Fruit fly (Drosophila melanogaster) whole organism, embryonic: ENCODE results near the gene CG43249.
A peak's percentile ranks its signal among the peaks of the same experiment; 100 is the strongest.

Experiments used
- Ada2b ChIP-seq: fragments of 200-800 bp; sonication (Bioruptor generic); IDR thresholded peaks from 2 replicates; pipeline ENCODE4 v1.3.6; 2022; ENCODE audit warnings: missing biosample characterization, missing genetic modification characterization
- Antp ChIP-seq: fragments of 200-800 bp; sonication (Bioruptor generic); optimal IDR thresholded peaks from 3 replicates; lab custom pipeline; 2016; ENCODE audit warnings: missing biosample characterization, missing genetic modification characterization
- Atf-2 ChIP-seq: fragments of 200-800 bp; sonication (Bioruptor generic); optimal IDR thresholded peaks from 2 replicates; lab custom pipeline; 2016; ENCODE audit warnings: missing biosample characterization, missing genetic modification characterization
- Bgb ChIP-seq: fragments of 200-800 bp; sonication (Bioruptor generic); IDR thresholded peaks from 2 replicates; pipeline ENCODE4 v1.3.6; 2022; ENCODE audit warnings: missing biosample characterization, missing genetic modification characterization; ENCODE audit not compliant: partially characterized antibody
- CG12659 ChIP-seq: fragments of 200-800 bp; sonication (Bioruptor generic); optimal IDR thresholded peaks from 3 replicates; lab custom pipeline; 2017; ENCODE audit warnings: mild to moderate bottlenecking, missing biosample characterization, missing genetic modification reagents, missing genetic modification characterization
- CG18011 ChIP-seq: fragments of 200-800 bp; sonication (Bioruptor generic); optimal IDR thresholded peaks from 2 replicates; lab custom pipeline; 2017; ENCODE audit warnings: missing biosample characterization, missing genetic modification characterization, mild to moderate bottlenecking, moderate library complexity, missing genotype
- CG31365 ChIP-seq: fragments of 200-800 bp; sonication (Bioruptor generic); optimal IDR thresholded peaks from 2 replicates; lab custom pipeline; 2018; ENCODE audit warnings: missing biosample characterization, mild to moderate bottlenecking, missing genetic modification characterization
- CG31441 ChIP-seq: fragments of 200-800 bp; sonication (Bioruptor generic); IDR thresholded peaks from 2 replicates; pipeline ENCODE4 v1.3.6; 2022; ENCODE audit warnings: missing biosample characterization, missing genetic modification characterization
- CG3163 ChIP-seq: fragments of 200-800 bp; sonication (Bioruptor generic); optimal IDR thresholded peaks from 3 replicates; lab custom pipeline; 2016; ENCODE audit warnings: missing biosample characterization, missing genetic modification characterization
- CG33557 ChIP-seq: fragments of 200-800 bp; sonication (Bioruptor generic); optimal IDR thresholded peaks from 2 replicates; lab custom pipeline; 2019; ENCODE audit warnings: missing biosample characterization, mild to moderate bottlenecking, missing genetic modification characterization, moderate library complexity
- CG3726 ChIP-seq: fragments of 200-800 bp; sonication (Bioruptor generic); IDR thresholded peaks from 3 replicates; pipeline ENCODE4, ENCODE4 v1.3.6; 2022; ENCODE audit warnings: missing biosample characterization, missing genetic modification characterization
- CG5953 ChIP-seq: fragments of 200-800 bp; sonication (Bioruptor generic); IDR thresholded peaks from 2 replicates; pipeline ENCODE4 v1.3.6; 2022; ENCODE audit warnings: missing biosample characterization, missing genetic modification characterization
- CG7556 ChIP-seq: fragments of 200-800 bp; sonication (Bioruptor generic); optimal IDR thresholded peaks from 2 replicates; lab custom pipeline; 2017; ENCODE audit warnings: missing biosample characterization, mild to moderate bottlenecking, missing genetic modification characterization
- CG7786 ChIP-seq: fragments of 200-800 bp; sonication (Bioruptor generic); optimal IDR thresholded peaks from 2 replicates; lab custom pipeline; 2016; ENCODE audit warnings: missing biosample characterization, missing genetic modification characterization
- CG9437 ChIP-seq: fragments of 200-800 bp; sonication (Bioruptor generic); optimal IDR thresholded peaks from 2 replicates; lab custom pipeline; 2018; ENCODE audit warnings: missing biosample characterization, mild to moderate bottlenecking, missing genetic modification characterization
- CkIIα-i1 ChIP-seq: fragments of 200-800 bp; sonication (Bioruptor generic); IDR thresholded peaks from 2 replicates; pipeline ENCODE4 v1.3.6; 2022; ENCODE audit warnings: missing biosample characterization, missing genetic modification characterization
- Dbx ChIP-seq: fragments of 200-800 bp; sonication (Bioruptor generic); IDR thresholded peaks from 3 replicates; pipeline ENCODE4 v1.3.6; 2022; ENCODE audit warnings: missing biosample characterization, missing genetic modification characterization
- Deaf1 ChIP-seq: fragments of 200-800 bp; optimal IDR thresholded peaks from 3 replicates; lab custom pipeline; 2019; ENCODE audit warnings: missing biosample characterization, mild to moderate bottlenecking, missing genetic modification characterization, moderate library complexity
- Ets65A ChIP-seq: fragments of 200-800 bp; sonication (Bioruptor generic); peaks from one replicate; lab custom pipeline; 2016; ENCODE audit warnings: missing biosample characterization, missing genetic modification characterization
- Fer3 ChIP-seq: fragments of 200-800 bp; sonication (Bioruptor generic); optimal IDR thresholded peaks from 2 replicates; lab custom pipeline; 2018; ENCODE audit warnings: missing biosample characterization, mild to moderate bottlenecking, missing genetic modification characterization, moderate library complexity
- HLH4C ChIP-seq: fragments of 200-800 bp; sonication (Bioruptor generic); IDR thresholded peaks from 3 replicates; pipeline ENCODE4 v1.3.6; 2022; ENCODE audit warnings: missing biosample characterization, missing genetic modification characterization; ENCODE audit not compliant: partially characterized antibody
- Hr3 ChIP-seq: fragments of 200-800 bp; sonication (Bioruptor generic); optimal IDR thresholded peaks from 3 replicates; lab custom pipeline; 2016; ENCODE audit warnings: missing biosample characterization, missing genetic modification characterization
- Hr39 ChIP-seq: fragments of >200 bp; optimal IDR thresholded peaks from 2 replicates; lab custom pipeline; 2017
- Lhr ChIP-seq: fragments of 200-800 bp; sonication (Bioruptor generic); optimal IDR thresholded peaks from 3 replicates; lab custom pipeline; 2017; ENCODE audit warnings: mild to moderate bottlenecking, missing biosample characterization, missing genetic modification reagents, missing genetic modification characterization
- Mes4 ChIP-seq: fragments of 200-800 bp; sonication (Bioruptor generic); optimal IDR thresholded peaks from 2 replicates; lab custom pipeline; 2016; ENCODE audit warnings: missing biosample characterization, missing genetic modification characterization
- Neu2 ChIP-seq: fragments of 200-800 bp; sonication (Bioruptor generic); optimal IDR thresholded peaks from 3 replicates; lab custom pipeline; 2016; ENCODE audit warnings: missing biosample characterization, missing genetic modification characterization, borderline replicate concordance
- Rx ChIP-seq: fragments of 200-800 bp; sonication (Bioruptor generic); IDR thresholded peaks from 2 replicates; pipeline ENCODE4 v1.3.6; 2022; ENCODE audit warnings: missing biosample characterization, missing genetic modification characterization
- ara ChIP-seq: fragments of 200-800 bp; sonication (Bioruptor generic); IDR thresholded peaks from 2 replicates; pipeline ENCODE4 v1.3.6; 2022; ENCODE audit warnings: missing biosample characterization, missing genetic modification characterization
- bsh ChIP-seq, 2 experiments: fragments of 200-800 bp; sonication (Bioruptor generic); optimal IDR thresholded peaks; 2 replicates each; lab custom pipeline; 2017 to 2018; ENCODE audit warnings: mild to moderate bottlenecking in 2 of 2, missing biosample characterization in 2 of 2, missing genetic modification characterization in 2 of 2, moderate library complexity in 1 of 2
- cato ChIP-seq: fragments of 200-800 bp; sonication (Bioruptor generic); optimal IDR thresholded peaks from 2 replicates; lab custom pipeline; 2016; ENCODE audit warnings: missing biosample characterization, missing genetic modification characterization, borderline replicate concordance
- dmrt99B ChIP-seq: fragments of 200-800 bp; sonication (Bioruptor generic); optimal IDR thresholded peaks from 2 replicates; lab custom pipeline; 2018; ENCODE audit warnings: missing biosample characterization, mild to moderate bottlenecking, missing genetic modification characterization, moderate library complexity
- dpn ChIP-seq, 2 experiments: fragments of 200-800 bp; sonication (Bioruptor generic); optimal IDR thresholded peaks; 3 replicates each; lab custom pipeline; 2016; ENCODE audit warnings: missing biosample characterization in 2 of 2, missing genetic modification characterization in 2 of 2
- fd64A ChIP-seq: fragments of 200-800 bp; sonication (Bioruptor generic); optimal IDR thresholded peaks from 3 replicates; lab custom pipeline; 2018; ENCODE audit warnings: missing biosample characterization, mild to moderate bottlenecking, missing genetic modification characterization
- gfzf ChIP-seq: fragments of 200-800 bp; sonication (Bioruptor generic); optimal IDR thresholded peaks from 2 replicates; lab custom pipeline; 2016; ENCODE audit warnings: missing biosample characterization, mild to moderate bottlenecking, missing genetic modification characterization, moderate library complexity
- grau ChIP-seq: fragments of 200-800 bp; optimal IDR thresholded peaks from 3 replicates; lab custom pipeline; 2019; ENCODE audit warnings: missing biosample characterization, mild to moderate bottlenecking, missing genetic modification characterization, moderate library complexity
- lmd ChIP-seq: fragments of 200-800 bp; sonication (Bioruptor generic); IDR thresholded peaks from 2 replicates; pipeline ENCODE4 v1.3.6; 2022; ENCODE audit warnings: missing biosample characterization, missing genetic modification characterization
- nom ChIP-seq: fragments of 200-800 bp; sonication (Bioruptor generic); optimal IDR thresholded peaks from 2 replicates; lab custom pipeline; 2017; ENCODE audit warnings: missing biosample characterization, missing genetic modification characterization, mild to moderate bottlenecking, moderate library complexity, missing genetic modification reagents
- peb ChIP-seq: fragments of 200-800 bp; sonication (Bioruptor generic); IDR thresholded peaks from 2 replicates; pipeline ENCODE4 v1.3.6; 2022; ENCODE audit warnings: missing biosample characterization, missing genetic modification characterization
- phol ChIP-seq: fragments of 200-800 bp; sonication (Bioruptor generic); optimal IDR thresholded peaks from 3 replicates; lab custom pipeline; 2018; ENCODE audit warnings: missing biosample characterization, mild to moderate bottlenecking, missing genetic modification characterization, moderate library complexity
- pum ChIP-seq: fragments of 200-800 bp; sonication (Bioruptor generic); optimal IDR thresholded peaks from 2 replicates; lab custom pipeline; 2016; ENCODE audit warnings: missing biosample characterization, missing genetic modification characterization
- ranshi ChIP-seq: fragments of 200-800 bp; sonication (Bioruptor generic); IDR thresholded peaks from 2 replicates; pipeline ENCODE4 v1.3.6; 2022; ENCODE audit warnings: missing biosample characterization, missing genetic modification characterization
- scrt ChIP-seq: fragments of 200-800 bp; sonication (Bioruptor generic); optimal IDR thresholded peaks from 2 replicates; lab custom pipeline; 2018; ENCODE audit warnings: missing biosample characterization, mild to moderate bottlenecking, missing genetic modification characterization, moderate library complexity
- shn ChIP-seq: fragments of 200-800 bp; sonication (Bioruptor generic); optimal IDR thresholded peaks from 3 replicates; lab custom pipeline; 2016; ENCODE audit warnings: missing biosample characterization, missing genetic modification characterization
- sna ChIP-seq: fragments of 200-800 bp; sonication (Bioruptor generic); IDR thresholded peaks from 2 replicates; pipeline ENCODE4 v1.3.6; 2022; ENCODE audit warnings: missing biosample characterization, missing genetic modification characterization; ENCODE audit not compliant: partially characterized antibody
- tx ChIP-seq: fragments of 200-800 bp; sonication (Bioruptor generic); optimal IDR thresholded peaks from 2 replicates; lab custom pipeline; 2016; ENCODE audit warnings: missing biosample characterization, missing genetic modification characterization
- zen ChIP-seq: fragments of 200-800 bp; sonication (Bioruptor generic); optimal IDR thresholded peaks from 3 replicates; lab custom pipeline; 2018; ENCODE audit warnings: missing biosample characterization, mild to moderate bottlenecking, missing genetic modification characterization, moderate library complexity

The CG43249 gene

DNA sequence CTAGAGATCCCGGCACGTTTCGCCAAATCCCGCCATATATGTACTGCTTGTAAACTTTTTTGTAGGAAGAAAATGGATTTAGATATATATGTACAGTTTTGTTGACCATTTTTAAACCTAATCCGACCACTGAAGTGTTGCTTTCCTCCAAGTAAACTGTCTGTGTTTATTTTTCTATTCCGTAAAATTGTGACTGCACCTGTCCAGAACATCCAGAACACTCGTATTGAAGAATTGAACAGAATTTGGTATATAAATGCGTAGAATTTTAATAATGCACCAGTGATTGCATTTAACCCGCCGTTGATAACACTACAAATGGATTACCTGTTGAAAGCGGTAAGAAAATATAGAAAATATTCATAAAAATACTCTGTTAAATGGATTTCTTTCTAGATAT is at the start of gene CG43249:
TSS of gene CG43249 (plus strand) at position 301 of the 400 bp plus-strand sequence.
- TF ChIP-seq shn (no peak), Lhr (GFP tag; lab: Kevin White, UChicago) (no peak), CG31441 (no peak), CG9437 (GFP tag; lab: Kevin White, UChicago) (no peak), CG12659 (GFP tag; lab: Kevin White, UChicago) (no peak), CG7786 (GFP tag; lab: Kevin White, UChicago) (no peak), CG3726 (no peak)

DNA sequence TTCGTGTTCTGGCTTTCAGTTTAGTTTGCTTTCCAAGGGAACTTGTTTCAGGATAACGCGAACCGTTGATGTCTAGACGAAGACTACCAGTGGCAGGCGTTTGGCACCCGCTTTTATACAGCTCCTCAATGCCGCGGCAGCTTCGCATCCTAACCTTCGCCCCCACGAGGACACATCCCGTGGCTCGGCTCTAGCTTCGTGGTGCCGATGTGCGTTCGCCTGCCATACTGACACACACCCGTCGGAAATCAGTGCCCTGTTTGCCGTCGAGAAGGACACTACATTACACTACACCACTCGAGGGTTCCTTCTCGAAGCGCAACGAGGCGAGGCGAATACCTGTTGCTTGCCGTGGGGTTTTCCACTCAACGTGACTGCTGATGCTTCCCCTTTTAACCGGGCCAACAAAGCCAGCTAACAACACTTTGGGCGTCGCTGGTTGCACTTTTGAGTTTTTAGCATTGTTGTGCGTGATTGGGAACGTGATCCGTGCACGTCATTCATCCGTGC is 46.9 kb upstream of the CG43249 start, which contains the start of gene CG13054:
TSS of gene CG13054 (minus strand) at position 74 of the 510 bp plus-strand sequence.
- TF ChIP-seq ranshi (GFP tag; lab: Robert Waterston, UW): no peak
- no peak for TF ChIP-seq sna
- no peak for TF ChIP-seq Antp (GFP tag; lab: Kevin White, UChicago)
- TF ChIP-seq peb (GFP tag; lab: Robert Waterston, UW): no peak
- 0 out of 3 replicates have a peak, but pooled peaks have one; percentile 25 for TF ChIP-seq Dbx (GFP tag; lab: Robert Waterston, UW)
- no peak for TF ChIP-seq bsh (GFP tag; optimal IDR thresholded peaks at IDR 0.05; lab: Kevin White, UChicago)
- no peak for TF ChIP-seq pum (GFP tag; lab: Kevin White, UChicago)
- peak; percentile 97 for TF ChIP-seq Deaf1 (tag; lab: Kevin White, UChicago)
- TF ChIP-seq Bgb (GFP tag; lab: Robert Waterston, UW): 0 out of 2 replicates have a peak, but pooled peaks have one; percentile 19
- TF ChIP-seq CG18011: no peak
- TF ChIP-seq gfzf (GFP tag; lab: Kevin White, UChicago): no peak
- TF ChIP-seq Ets65A: peak; percentile 30
- peak; percentile 92 for TF ChIP-seq scrt (GFP tag; lab: Kevin White, UChicago)
- TF ChIP-seq Ada2b: no peak
- no peak for TF ChIP-seq ara (GFP tag; lab: Robert Waterston, UW)
- no peak for TF ChIP-seq grau (tag; lab: Kevin White, UChicago)
- 0 out of 3 replicates have a peak, but pooled peaks have one; percentile 10 for TF ChIP-seq HLH4C
- no peak for TF ChIP-seq Neu2 (GFP tag; lab: Kevin White, UChicago)
- TF ChIP-seq CkIIα-i1 (GFP tag; lab: Robert Waterston, UW): no peak
- TF ChIP-seq CG12659 (GFP tag; lab: Kevin White, UChicago): no peak
- TF ChIP-seq CG3726: no peak

DNA sequence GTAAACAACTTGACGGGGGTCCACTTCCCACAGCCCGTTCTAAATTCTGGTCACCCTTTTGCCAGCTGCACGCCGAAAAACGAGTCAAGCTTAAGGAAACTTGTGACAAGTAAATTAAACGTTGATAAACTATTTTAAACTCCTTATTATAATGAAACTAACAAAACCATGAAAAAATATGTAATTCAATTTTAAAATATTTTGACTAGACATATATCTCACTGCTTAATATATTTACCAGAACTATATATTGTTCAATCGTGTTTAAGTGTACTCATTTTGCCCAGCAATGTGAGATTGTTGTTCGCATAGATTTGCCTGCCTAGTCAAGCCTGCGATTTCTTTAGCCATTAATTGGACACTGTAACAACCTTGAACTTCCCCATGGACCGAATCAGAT is 44.5 kb upstream of the CG43249 start, which contains the start of gene CG13053:
TSS of gene CG13053 (minus strand) at position 171 of the 400 bp plus-strand sequence.
- no peak for TF ChIP-seq dmrt99B (tag; lab: Kevin White, UChicago)
- TF ChIP-seq nom (GFP tag; lab: Kevin White, UChicago): peak; percentile 37
- no peak for TF ChIP-seq CG33557
- TF ChIP-seq phol (tag; lab: Kevin White, UChicago): no peak
- TF ChIP-seq bsh (GFP tag; optimal IDR thresholded peaks at IDR 0.05; lab: Kevin White, UChicago): peak in 1 of 2 experiments; percentile 55
- TF ChIP-seq, all 482 proteins: peak for 2

DNA sequence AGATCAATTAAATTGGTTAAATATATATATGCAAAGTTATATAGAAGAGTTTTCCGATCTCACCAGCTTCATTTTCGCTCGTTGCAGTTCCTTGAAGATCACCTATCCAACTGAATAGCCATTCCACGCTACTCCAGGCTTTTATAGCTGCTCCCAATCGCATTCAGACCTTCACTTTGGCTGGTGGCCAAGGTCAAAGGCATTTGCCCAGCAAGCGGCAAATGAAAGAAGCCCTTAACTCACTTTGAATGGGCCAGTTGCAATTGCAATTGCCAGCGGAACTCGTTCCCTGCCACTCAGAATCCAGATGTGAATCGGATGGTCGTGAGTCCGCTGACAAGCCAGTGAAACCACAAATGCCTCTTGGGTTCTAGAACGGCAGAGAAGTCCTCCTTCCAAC is 42.6 kb upstream of the CG43249 start, which contains the start of gene CG34247:
TSS of gene CG34247 (minus strand) at position 101 of the 400 bp plus-strand sequence.
- TF ChIP-seq fd64A (GFP tag; lab: Kevin White, UChicago) (no peak), tx (GFP tag; lab: Kevin White, UChicago) (no peak), CG3163 (GFP tag; lab: Kevin White, UChicago) (no peak), Ets65A (no peak), CG31365 (tag; lab: Kevin White, UChicago) (no peak), Fer3 (no peak), bsh (GFP tag; optimal IDR thresholded peaks at IDR 0.05; lab: Kevin White, UChicago) (no peak), Mes4 (no peak), CG5953 (GFP tag; lab: Robert Waterston, UW) (no peak), zen (tag; lab: Kevin White, UChicago) (no peak), dpn (GFP tag; optimal IDR thresholded peaks at IDR 0.05; lab: Kevin White, UChicago) (no peak), Atf-2 (no peak), Hr3 (GFP tag; lab: Kevin White, UChicago) (no peak), Hr39 (lab: Kevin White, UChicago) (no peak), scrt (GFP tag; lab: Kevin White, UChicago) (no peak), cato (GFP tag; lab: Kevin White, UChicago) (no peak), Rx (GFP tag; lab: Robert Waterston, UW) (no peak), CG7556 (no peak), lmd (GFP tag; lab: Robert Waterston, UW) (no peak)
